Worm (Caenorhabditis elegans) whole organism, early embryonic: ENCODE measurements around the gene T22B3.3.

Experiments
- ama-1 ChIP-seq: fragments of 150-350 bp; optimal IDR thresholded peaks from 2 replicates; lab custom pipeline; 2014
- ceh-36 ChIP-seq: sonication (generic microtip); optimal IDR thresholded peaks from 2 replicates; lab custom pipeline; 2016; ENCODE audit warnings: missing genetic modification characterization, inconsistent platforms, missing compliant biosample characterization
- flt-1 ChIP-seq: fragments of 200-800 bp; sonication (Bioruptor generic); IDR thresholded peaks from 2 replicates; pipeline ENCODE4 v1.3.6; 2022; ENCODE audit warnings: missing genetic modification characterization, missing compliant biosample characterization
- hmg-4 ChIP-seq: fragments of 200-800 bp; sonication (Bioruptor generic); optimal IDR thresholded peaks from 2 replicates; lab custom pipeline; 2018; ENCODE audit warnings: mild to moderate bottlenecking, missing genetic modification characterization, missing compliant biosample characterization
- pes-1 ChIP-seq: fragments of 200-800 bp; sonication (Bioruptor generic); IDR thresholded peaks from 2 replicates; pipeline ENCODE4 v1.3.6; 2022; ENCODE audit warnings: missing genetic modification reagents, missing genetic modification characterization, missing compliant biosample characterization
- tra-4 ChIP-seq: sonication (generic microtip); optimal IDR thresholded peaks from 2 replicates; lab custom pipeline; 2017; ENCODE audit warnings: missing genetic modification characterization, missing compliant biosample characterization

DNA sequence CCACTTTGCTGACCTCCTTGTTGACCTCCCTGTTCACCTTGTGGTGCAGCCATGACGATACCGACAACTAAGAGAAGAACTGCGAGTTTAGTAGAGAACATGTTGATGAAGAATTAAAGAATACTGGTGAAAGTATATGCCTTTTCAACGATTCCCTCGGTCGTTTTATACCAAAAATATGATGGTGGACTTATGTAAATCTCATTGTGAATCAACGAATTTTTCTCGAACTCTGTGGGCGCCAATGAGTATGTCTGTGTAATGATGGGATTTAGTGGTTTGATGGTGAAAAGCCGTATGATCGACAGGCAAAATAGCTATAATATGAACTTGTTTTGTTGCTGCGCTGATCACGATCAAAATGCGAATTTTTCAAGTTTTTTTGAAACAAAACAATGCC, 33.7 kb upstream of the T22B3.3 start, which contains the start of gene K01A6.8:
- TF ChIP-seq ama-1 (lab: Kevin White, UChicago) (no peak), hmg-4 (GFP tag; lab: Kevin White, UChicago) (no peak), pes-1 (GFP tag; lab: Robert Waterston, UW) (no peak), ceh-36 (tag; lab: Kevin White, UChicago) (no peak), tra-4 (tag; lab: Kevin White, UChicago) (no peak), flt-1 (GFP tag; lab: Robert Waterston, UW) (no peak)
